Worm (Caenorhabditis elegans): ENCODE results near the gene W02H3.3.

The W02H3.3 gene

DNA sequence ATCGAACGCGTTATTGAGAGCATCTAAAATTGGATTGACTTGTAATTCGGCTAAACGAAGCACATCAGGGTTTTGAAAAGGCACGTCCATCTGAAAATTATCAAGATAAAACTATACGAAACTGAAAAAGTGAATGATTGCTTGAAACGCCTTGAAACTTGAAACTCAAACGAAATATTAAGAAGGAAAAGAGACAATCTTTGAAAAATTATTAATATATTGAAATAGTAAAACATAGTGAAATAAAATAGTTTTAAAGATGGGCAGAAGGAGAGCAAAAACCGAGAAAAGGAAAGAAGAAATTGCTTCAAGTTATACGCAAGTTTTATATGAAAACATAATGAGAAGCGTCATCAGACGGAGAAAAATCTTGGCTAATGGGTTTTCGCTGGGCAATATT is at the start of gene W02H3.3:
Gene W02H3.3, minus strand, starts transcription at position 101 of the 400 bp plus-strand sequence.
- no peak for TF ChIP-seq unc-62 (GFP tag; optimal IDR thresholded peaks at IDR 0.05)

DNA sequence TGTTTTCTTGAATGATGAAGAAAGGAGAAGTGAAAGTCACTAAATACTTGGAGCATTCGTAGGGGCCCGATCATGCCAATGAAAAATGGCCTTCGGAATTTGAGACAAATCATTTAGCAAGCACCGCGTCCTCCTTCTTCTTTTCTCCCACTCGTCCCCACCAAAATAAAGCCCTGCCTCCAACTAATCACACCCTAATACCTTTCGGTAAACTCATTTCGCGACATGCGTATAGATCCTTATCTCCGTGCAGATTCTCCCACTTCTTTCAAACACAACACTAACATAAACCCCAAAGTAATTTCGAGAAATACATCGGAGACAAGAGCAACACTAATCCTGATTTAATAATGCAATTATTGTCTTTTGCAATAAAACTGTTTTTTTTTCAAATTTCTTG is 39.6 kb upstream of the W02H3.3 start:
- TF ChIP-seq unc-62 (GFP tag; optimal IDR thresholded peaks at IDR 0.05): no peak

DNA sequence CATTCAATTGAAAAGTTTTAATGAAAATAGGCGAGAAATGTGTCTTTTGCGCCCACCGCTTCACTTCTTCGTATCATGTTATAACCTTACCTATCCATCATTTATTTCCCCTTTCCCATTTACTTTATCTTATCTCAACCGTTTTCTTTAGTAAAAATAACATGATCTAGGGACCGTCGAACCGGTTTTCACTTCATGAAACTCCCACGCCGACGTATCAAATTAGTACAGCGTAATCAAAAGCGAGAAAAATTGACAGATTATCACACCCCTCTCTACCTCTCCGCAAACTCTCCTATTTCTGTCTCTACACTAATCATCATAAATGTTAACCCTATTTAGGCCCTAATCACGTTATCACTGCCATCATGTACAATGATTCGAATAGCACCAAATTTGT is 39.0 kb upstream of the W02H3.3 start:
- no peak for TF ChIP-seq unc-62 (GFP tag; optimal IDR thresholded peaks at IDR 0.05)

DNA sequence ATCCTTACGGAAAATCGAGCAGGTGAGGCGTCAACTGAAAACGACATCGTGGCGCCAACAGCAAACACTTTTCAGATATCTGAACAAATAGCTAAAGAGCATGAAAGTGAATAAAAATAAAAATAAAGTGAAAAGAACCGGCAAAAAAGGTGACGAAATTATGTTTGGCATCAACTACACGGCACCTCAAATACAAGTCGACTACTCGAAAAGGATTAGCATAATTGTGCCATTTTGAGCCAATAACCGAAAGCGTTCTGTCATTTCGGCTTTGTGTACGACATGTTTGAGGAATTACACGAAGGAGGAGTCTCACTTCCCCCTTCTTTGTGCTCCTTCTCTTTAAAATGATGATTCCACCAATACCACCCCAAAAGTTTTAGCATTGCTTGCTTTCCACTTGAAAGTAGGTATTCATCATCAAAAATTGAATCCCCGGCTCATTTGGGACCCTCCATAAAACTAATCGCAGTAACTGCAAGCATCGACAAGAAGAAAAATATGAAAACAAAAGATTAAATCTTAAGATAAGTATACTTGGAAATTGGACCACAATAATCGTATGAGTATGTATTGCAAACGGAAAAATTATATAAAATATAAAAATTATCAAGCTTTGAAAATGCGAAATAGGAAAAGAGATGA is 36.9 kb upstream of the W02H3.3 start:
- TF ChIP-seq unc-62 (GFP tag; optimal IDR thresholded peaks at IDR 0.05): no peak

DNA sequence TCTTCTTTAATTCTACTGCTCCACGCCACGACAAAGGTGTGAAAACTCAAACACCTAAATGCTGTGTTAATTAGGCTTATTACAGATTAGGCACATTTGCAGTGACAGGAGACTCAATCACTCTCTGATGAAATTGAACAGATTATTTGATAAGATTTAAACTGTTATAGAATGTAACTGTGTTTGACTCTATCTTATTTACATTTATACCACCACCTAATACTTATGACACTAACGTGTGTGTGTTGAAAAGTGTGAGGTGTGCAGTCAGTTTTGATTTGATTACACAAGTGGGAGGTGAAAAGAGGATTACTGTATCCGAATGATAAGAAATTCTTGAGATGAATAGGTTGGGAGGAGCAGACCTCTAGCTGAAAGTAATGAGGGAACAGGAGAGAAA is 34.3 kb upstream of the W02H3.3 start:
- TF ChIP-seq unc-62 (GFP tag; optimal IDR thresholded peaks at IDR 0.05): no peak

DNA sequence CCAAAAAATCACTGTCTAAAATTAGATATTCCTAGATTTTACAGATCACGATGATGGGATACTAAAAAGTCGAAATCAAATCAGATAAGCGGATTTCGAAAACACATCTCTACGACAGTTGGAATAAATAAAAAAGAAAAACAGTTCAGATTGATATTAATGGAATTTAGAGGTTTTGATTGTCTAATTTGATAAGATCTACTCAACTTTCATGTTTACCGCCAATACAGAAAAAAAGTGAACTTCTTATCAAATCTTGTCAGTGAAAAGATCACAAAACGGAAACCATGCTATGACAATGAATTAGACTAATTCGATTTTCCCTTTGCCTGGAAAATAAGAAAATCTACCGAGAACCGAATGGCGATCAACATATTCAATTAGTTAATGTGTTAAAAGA is 28.3 kb upstream of the W02H3.3 start:
- TF ChIP-seq unc-62 (GFP tag; optimal IDR thresholded peaks at IDR 0.05): no peak

DNA sequence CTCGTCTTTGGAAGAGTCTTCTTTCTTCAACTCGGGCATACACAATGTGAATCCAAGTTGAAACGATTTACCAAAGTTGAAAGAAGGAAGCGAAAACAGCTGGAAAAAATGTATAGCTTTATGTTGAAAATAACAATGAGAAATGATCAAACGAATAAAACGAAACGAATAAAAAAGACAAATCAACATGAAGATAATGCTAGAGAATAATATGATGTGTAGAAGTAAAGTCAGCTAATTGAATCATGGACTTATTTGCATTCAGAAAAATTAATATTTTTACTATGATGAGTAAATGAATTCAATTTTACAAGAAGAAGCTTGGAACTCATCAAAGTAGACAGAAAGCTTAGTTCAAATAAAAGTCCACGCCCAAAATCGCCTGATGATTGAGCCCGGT is 27.5 kb upstream of the W02H3.3 start, which contains the start of gene alr-1:
Gene alr-1, minus strand, starts transcription at position 101 of the 400 bp plus-strand sequence.
- TF ChIP-seq unc-62 (GFP tag; optimal IDR thresholded peaks at IDR 0.05): no peak

DNA sequence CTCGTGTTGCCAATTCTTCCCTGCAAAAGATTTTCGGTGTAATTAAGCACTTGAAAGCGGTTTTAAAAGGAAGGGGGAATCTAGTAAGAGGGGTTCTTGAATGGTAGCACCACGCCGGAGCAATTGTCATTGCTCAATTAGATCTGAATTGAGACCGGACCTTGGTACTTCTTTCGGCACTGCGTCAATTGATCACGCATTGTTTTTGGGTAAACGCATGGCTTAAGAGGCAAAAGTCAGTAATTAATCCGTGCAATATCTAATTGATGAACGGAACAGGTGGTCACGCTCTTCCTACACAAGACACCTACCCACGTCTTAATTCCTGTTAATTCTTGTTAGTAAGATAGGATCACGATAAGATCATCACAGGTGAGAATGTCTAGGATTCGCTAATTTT is 26.0 kb upstream of the W02H3.3 start:
- no peak for TF ChIP-seq unc-62 (GFP tag; optimal IDR thresholded peaks at IDR 0.05)

DNA sequence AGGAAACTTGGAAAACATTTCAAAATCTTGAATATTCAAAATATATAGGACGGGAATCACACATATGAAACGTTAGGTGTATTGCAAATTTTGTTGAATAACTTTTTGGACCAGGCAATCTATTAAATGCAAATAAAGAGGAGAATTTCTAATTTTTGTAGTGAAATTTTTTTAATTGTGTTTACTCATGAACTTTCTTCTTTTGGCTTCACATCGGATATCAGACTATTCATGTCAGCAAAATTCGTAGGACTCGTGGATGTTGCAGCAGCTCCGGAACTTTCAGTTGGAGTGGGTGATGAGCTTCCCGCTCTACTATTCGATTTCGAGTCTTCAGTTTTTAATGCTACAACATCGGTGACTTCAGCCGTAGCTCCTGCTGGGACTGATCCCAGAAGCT is 24.4 kb upstream of the W02H3.3 start:
- no peak for TF ChIP-seq unc-62 (GFP tag; optimal IDR thresholded peaks at IDR 0.05)

DNA sequence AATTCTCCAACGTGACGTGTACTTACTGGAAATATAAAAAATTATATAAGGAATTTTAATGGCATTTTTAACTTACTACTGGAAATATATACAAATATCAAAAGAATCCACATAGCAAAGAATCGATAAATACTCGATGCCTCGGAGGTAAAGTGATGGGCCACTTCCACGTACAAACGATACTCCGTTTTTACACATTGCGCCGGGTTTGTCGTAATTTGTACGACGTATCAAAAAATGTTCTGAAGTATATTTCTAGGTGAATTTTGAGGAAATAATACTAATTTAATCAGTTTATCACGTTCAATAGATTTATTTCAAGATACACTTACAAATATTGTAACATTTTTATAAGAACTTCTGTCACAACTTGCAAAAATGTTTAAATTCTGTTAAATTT is 22.8 kb upstream of the W02H3.3 start, which contains the start of gene R08B4.3:
Gene R08B4.3, minus strand, starts transcription at position 198 of the 400 bp plus-strand sequence.
- no peak for TF ChIP-seq unc-62 (GFP tag; optimal IDR thresholded peaks at IDR 0.05)

DNA sequence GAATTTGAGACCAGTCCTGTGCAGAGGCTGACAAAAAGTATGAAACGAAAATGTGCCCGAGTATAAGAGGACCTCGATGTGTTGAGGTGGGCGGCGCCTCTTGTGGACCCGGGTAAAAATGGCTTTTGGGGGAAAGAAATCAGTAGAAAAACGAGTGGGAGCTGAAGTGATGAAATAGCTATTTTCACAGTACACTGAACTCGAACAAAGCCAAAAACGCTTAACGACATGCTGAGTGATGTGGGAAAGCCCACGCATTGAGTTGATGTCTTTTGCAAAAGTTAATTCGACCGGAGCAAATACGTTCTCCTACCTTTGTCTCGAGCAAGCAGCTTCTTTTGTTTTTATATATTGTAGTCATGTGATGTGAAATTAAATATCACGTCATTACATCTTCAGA is 18.7 kb upstream of the W02H3.3 start, which contains the start of gene nlp-66:
Gene nlp-66, minus strand, starts transcription at position 101 of the 400 bp plus-strand sequence.
- no peak for TF ChIP-seq unc-62 (GFP tag; optimal IDR thresholded peaks at IDR 0.05)

DNA sequence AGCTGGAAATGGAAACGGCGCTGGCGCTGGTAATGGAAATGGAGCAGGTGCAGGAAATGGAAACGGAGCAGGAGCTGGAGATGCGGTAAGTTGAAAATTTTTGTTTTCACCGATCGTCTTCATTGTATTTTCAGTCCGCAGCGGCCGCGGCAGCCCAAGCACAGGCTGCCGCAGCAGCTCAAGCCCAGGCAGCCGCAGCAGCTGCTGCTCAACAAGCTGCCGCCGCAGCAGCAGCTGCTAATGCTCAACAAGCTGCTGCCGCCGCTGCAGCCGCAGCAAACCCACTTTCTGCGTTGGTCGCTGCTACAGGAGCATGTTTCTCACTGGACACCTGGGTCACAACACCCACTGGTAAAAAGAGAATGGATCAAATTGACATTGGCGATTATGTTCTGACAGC is 16.4 kb upstream of the W02H3.3 start:
- TF ChIP-seq unc-62 (GFP tag; optimal IDR thresholded peaks at IDR 0.05): no peak

DNA sequence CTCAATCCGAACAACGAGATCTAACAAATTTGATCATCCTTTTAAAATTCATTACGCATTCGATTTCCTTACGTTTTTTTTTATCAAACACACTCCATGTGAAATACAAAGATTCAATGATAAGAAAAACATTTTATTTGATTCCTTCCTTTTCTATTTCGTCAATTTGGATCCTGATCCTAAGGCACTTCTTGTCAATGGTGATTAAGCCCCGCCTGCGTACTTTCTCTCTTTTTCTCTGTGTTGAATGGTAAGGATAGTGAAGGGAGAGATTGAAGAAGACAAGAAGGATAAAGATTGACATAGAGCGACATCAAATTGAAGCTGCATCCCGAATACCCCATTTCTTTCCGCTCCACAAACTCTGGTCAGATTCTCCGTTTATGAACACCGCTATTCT is 11.2 kb upstream of the W02H3.3 start, which contains the start of gene grd-1:
Gene grd-1, plus strand, starts transcription at position 241 of the 400 bp plus-strand sequence.
- no peak for TF ChIP-seq unc-62 (GFP tag; optimal IDR thresholded peaks at IDR 0.05)

DNA sequence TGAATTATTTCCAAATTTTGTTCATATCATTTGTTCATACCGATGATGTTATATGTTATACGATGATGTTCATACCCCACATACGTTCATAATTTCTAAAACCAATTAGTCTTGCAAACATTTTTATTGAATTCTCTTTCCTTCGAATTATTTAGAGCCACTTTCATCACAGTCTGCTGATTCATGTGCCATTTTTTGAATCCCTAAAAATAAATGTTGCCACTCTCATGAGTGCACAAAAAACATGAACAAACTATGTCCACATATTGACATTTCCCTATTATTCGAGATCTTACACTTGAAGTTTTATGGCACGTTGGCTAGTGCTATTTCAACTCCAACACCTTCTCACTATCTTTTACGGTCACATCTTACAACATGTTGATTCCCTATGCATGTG is 9.1 kb upstream of the W02H3.3 start, which contains the start of gene clc-17:
Gene clc-17, plus strand, starts transcription at position 301 of the 400 bp plus-strand sequence.
- TF ChIP-seq unc-62 (GFP tag; optimal IDR thresholded peaks at IDR 0.05): no peak

DNA sequence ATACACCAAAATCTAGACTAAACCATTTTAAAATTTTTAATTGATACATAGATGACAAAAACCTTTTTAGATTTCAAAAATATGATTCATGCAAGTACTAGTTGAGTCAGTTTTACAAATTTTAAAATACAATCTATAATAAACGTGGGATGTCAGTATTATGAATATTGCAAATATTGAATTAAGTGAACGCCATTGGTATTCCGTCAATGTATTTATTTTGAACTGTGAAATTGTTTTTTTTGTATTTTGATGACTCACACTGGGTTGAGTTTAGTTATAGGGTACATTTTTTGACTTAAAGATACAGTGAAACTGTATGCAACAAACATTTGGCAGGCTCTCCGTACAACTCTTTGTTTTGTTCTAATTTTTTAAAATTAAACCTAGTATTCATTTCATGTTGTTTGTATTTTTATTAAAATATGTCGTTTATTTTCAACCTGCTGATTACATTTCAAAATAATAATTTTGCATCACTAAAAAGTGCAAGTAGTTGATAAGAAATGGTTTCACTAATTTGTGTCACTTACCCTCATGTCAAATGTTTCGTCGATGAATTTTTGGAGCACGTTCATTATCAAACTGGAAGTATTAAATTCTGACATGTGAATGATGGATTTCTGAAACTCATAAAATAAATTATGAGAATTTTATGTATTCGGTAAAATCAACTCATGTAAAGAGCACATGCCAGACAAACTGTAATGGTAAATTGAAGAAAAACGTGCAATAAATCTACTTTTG is 7.1 kb upstream of the W02H3.3 start, which contains the start of gene W02H3.1:
Gene W02H3.1, minus strand, starts transcription at position 578 of the 747 bp plus-strand sequence.
- TF ChIP-seq unc-62 (GFP tag; optimal IDR thresholded peaks at IDR 0.05): no peak

DNA sequence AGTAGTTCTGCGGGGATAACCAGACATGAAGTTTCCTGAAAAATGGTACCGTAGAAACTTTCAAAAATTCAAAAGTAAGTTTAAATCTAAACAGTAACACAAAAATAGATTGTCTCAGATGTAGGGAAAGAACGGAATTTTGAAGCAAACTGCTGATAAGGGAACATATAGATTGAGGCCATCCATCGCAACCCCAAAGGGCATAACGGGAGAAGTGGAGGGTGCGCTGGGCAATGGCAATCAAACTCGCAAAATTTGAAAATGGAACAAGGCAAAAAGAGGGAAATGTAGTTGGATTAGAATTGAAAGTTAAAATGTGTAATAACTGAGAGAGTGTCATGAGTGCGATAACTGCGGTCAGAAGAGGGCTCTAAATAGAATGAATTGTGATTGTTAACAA is 5.2 kb upstream of the W02H3.3 start:
- no peak for TF ChIP-seq unc-62 (GFP tag; optimal IDR thresholded peaks at IDR 0.05)

DNA sequence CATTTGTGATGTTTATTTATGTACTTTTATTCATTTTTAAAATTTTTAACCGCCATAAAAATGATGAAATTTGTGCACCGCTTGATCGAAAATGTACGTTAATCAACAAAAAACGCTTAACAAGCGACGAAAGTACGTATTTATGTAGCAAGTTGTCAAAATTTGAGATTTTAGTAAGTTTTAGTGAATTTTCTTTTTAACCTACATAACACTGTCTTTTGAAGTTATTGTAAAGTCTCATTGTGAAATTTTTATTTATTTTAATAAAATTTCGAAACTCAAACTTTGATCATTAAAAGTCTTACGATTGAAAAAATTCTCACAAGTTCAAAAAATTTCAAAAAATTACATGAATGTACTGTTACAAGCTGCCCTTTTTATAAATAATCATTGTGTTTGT is 643 bp downstream of the W02H3.3 start:
- no peak for TF ChIP-seq unc-62 (GFP tag; optimal IDR thresholded peaks at IDR 0.05)
